Worm (Caenorhabditis elegans): ENCODE measurements around the gene lgc-27.

The lgc-27 gene

DNA sequence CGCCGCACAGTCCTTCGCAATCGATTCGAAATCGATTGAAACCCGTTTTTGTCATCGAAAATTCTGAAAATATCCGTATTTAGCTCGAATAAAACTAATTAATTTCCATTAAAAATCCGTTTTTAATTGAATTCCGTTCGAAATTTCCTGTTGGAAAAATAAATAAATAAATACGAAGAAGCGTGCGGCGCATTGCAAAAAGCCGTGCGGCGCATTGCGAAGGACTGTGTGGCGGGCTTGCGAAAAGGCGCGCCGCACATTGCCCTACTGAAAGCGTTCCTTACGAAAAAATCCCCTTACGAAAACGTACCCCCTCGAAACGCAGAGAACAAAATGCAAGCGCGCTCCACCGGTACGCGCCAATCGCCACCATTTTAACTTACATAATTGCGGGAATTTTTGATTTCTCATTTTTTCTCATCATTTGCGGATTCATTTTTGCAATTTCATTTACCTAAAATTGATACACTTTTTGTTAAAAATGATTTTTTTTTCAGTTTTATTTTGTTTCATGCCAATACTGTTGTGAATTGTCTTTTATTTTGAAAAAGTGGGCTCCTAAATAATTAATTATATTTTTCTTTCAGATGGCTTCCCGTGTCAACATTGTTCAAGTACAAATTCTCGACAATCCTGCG lies 52.7 kb downstream of the lgc-27 start, which contains the start of gene unc-85 (continued):
- TF ChIP-seq rnt-1 (tag; optimal IDR thresholded peaks at IDR 0.05) (peak; percentile 55), hlh-8 (tag; optimal IDR thresholded peaks at IDR 0.05) (peak; percentile 65), Y22D7AL.16 (tag; optimal IDR thresholded peaks at IDR 0.05) (peak; percentile 8), ztf-16 (tag; optimal IDR thresholded peaks at IDR 0.05) (peak; percentile 51), F13H6.1 (tag; optimal IDR thresholded peaks at IDR 0.05) (peak; percentile 60), lim-6 (tag; optimal IDR thresholded peaks at IDR 0.05) (peak; percentile 35), ceh-18 (tag; optimal IDR thresholded peaks at IDR 0.05) (peak; percentile 73)
